Worm (Caenorhabditis elegans): ENCODE results near the gene K08D10.11.
"Not testable (repeated sequence)": the region's sequence is repeated elsewhere in the genome, so short reads cannot be mapped to it uniquely, and the experiment has no call there.

Gene K08D10.11

DNA sequence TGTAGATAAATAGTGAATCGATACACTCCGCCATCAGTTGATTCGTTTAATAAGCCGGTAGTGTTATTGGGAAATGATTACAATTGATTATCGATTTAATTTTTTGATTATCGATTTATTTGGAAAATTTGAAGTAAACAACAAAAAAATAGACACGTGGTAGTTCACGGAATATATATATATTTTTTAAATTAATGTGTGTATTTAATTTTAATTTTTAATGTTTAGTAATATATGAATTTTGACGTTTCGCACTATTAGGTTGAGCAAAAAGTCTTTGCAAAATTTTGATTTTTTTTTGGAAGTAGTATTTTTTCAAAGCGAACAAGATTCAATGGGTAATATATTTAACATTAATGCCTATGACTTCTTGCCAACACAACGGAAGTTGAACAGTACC, 43.0 kb downstream of the K08D10.11 start, which contains the start of gene F49F1.12:
Gene F49F1.12, minus strand, starts transcription at position 101 of the 400 bp plus-strand sequence.
- TF ChIP-seq odd-2, ceh-24, nhr-232 (tag; optimal IDR thresholded peaks at IDR 0.05): not testable (repeated sequence)

DNA sequence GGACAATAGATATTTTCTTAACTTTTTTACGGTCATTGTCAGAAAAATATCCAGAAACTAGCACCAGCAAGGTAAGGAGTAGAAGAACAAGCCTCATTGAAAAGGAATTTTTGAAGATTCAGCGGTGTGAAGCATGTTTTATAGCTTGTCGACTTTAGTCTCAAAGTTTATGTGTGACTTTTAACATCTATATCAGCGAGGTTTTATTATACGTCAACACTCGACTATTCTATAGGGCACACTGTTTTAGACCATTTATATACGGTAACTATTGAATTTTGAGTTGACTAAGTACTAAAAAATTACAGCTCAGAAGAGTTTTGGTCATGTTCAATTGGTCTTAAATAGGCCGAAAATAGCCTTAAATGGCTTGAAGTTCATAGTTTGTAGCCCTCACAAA, 44.7 kb downstream of the K08D10.11 start, which contains the start of gene F49F1.11:
Gene F49F1.11, minus strand, starts transcription at position 101 of the 400 bp plus-strand sequence.
- TF ChIP-seq syd-9 (tag; optimal IDR thresholded peaks at IDR 0.05) (no peak), hlh-6 (tag; optimal IDR thresholded peaks at IDR 0.05) (no peak), hlh-13 (GFP tag; optimal IDR thresholded peaks at IDR 0.05) (no peak), sox-4 (tag; optimal IDR thresholded peaks at IDR 0.05) (no peak), pros-1 (tag; optimal IDR thresholded peaks at IDR 0.05) (no peak), ama-1 (optimal IDR thresholded peaks at IDR 0.05) (no peak)

DNA sequence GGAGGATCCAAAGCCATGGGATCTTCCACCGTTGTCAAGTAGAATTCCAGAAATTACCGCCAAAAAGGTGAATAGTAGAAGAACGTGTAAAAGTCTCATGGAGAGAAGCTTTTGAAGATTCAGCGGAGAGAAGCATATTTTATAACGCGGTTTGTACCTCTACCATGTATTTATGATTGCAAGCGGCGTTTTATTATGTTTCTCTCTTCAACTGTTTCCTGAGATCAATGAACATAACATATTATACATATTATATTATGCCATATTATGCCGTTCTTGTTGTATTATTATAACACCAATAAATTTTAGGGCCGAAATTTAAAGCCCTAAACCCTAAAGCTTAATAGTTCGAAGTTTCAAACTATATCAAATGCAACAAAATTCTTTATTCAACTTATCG, 45.7 kb downstream of the K08D10.11 start, which contains the start of gene F49F1.18:
Gene F49F1.18, minus strand, starts transcription at position 101 of the 400 bp plus-strand sequence.
- no peak for TF ChIP-seq che-1 (tag; optimal IDR thresholded peaks at IDR 0.05)
- no peak for TF ChIP-seq ceh-48 (tag; optimal IDR thresholded peaks at IDR 0.05)
- no peak for TF ChIP-seq T23F11.4 (GFP tag; optimal IDR thresholded peaks at IDR 0.05)
- no peak for TF ChIP-seq fkh-10 (GFP tag; optimal IDR thresholded peaks at IDR 0.05)
- no peak for TF ChIP-seq syd-9 (tag; optimal IDR thresholded peaks at IDR 0.05)
- TF ChIP-seq pqm-1 (tag; optimal IDR thresholded peaks at IDR 0.05): no peak
- TF ChIP-seq ttx-3 (tag; optimal IDR thresholded peaks at IDR 0.05): no peak

DNA sequence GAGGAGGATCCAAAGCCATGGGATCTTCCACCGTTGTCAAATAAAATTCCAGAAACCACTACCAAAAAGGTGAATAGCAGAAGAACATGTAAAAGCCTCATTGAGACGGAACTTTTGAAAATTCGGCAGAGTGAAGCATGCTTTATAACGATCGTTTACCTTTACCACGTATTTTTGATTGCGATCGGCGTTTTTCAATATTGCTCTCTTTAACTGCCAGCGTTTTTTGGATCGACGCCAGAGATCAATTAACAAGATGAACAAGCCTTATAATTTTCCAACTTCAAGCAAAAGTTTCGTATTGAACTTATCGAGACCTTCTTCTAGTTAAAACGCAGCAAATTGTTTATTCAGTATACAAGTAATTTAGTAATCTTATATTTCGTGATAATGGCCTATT, 47.0 kb downstream of the K08D10.11 start, which contains the start of gene F49F1.10:
Gene F49F1.10, minus strand, starts transcription at position 101 of the 400 bp plus-strand sequence.
- TF ChIP-seq ceh-31 (tag; optimal IDR thresholded peaks at IDR 0.05) (no peak), ceh-24 (tag; optimal IDR thresholded peaks at IDR 0.05) (no peak), madf-2 (tag; optimal IDR thresholded peaks at IDR 0.05) (no peak), ref-2 (tag; optimal IDR thresholded peaks at IDR 0.05) (no peak), unc-42 (tag; optimal IDR thresholded peaks at IDR 0.05) (no peak), fkh-6 (tag; optimal IDR thresholded peaks at IDR 0.05) (no peak), ztf-16 (tag; optimal IDR thresholded peaks at IDR 0.05) (no peak), pax-1 (tag; optimal IDR thresholded peaks at IDR 0.05) (no peak), ceh-22 (tag; optimal IDR thresholded peaks at IDR 0.05) (no peak), dmd-4 (tag; optimal IDR thresholded peaks at IDR 0.05; ENCODE audit: borderline replicate concordance) (no peak), mec-3 (tag; optimal IDR thresholded peaks at IDR 0.05; ENCODE audit: borderline replicate concordance) (no peak), T23F11.4 (GFP tag; optimal IDR thresholded peaks at IDR 0.05) (no peak), sdc-2 (tag; optimal IDR thresholded peaks at IDR 0.05) (no peak), nfya-1 (tag; optimal IDR thresholded peaks at IDR 0.05) (no peak)

DNA sequence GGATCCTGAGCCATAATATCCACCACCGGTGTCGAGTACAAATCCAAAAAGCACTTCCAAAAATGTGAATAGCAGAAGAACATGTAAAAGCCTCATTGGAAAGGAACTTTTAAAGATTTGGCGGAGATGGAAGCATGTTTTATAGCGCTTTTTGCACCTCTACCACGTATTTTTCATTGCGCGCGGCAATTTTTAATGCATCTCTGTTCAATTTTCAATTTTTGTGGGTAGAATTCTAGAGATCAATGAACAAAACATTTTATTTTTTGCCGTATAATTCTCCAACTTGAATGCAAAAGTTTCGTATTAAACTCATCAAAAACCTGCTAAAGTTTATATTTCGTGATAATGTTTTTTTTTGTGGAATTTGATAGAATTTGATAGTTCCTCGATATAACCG, 48.5 kb downstream of the K08D10.11 start, which contains the start of gene F49F1.9:
Gene F49F1.9, minus strand, starts transcription at position 101 of the 400 bp plus-strand sequence.
- TF ChIP-seq ahr-1 (tag; optimal IDR thresholded peaks at IDR 0.05) (no peak), C38D4.7 (GFP tag; optimal IDR thresholded peaks at IDR 0.05) (no peak), fkh-10 (GFP tag; optimal IDR thresholded peaks at IDR 0.05) (no peak), dmd-4 (tag; optimal IDR thresholded peaks at IDR 0.05; ENCODE audit: borderline replicate concordance) (no peak), ceh-31 (tag; optimal IDR thresholded peaks at IDR 0.05) (no peak), ztf-16 (tag; optimal IDR thresholded peaks at IDR 0.05) (no peak), Y22D7AL.16 (tag; optimal IDR thresholded peaks at IDR 0.05) (no peak), elt-2 (tag; optimal IDR thresholded peaks at IDR 0.05) (no peak), ceh-30 (tag; optimal IDR thresholded peaks at IDR 0.05) (no peak), rnt-1 (tag; optimal IDR thresholded peaks at IDR 0.05) (no peak)

DNA sequence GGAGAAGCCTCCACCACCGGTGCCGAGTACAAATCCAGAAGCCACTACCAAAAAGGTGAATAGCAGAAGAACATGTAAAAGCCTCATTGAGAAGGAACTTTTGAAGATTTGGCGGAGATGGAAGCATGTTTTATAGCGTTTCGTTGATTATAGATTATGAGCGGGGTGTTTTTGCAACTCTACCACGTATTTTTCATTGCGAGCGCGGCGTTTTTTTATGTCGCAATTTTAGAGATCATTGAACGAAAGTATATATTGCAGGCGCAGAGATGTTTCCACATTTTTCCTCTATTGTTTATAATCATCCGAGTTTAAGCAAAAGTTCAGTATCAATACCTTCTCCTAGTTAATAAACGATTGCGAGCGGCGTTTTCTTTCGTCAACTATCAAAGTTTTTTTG, 50.3 kb downstream of the K08D10.11 start, which contains the start of gene F49F1.17:
Gene F49F1.17, minus strand, starts transcription at position 101 of the 400 bp plus-strand sequence.
- TF ChIP-seq lim-6 (tag; optimal IDR thresholded peaks at IDR 0.05) (no peak), elt-4 (tag; optimal IDR thresholded peaks at IDR 0.05) (no peak)

All from whole organism, late embryonic.